Fruit fly (Drosophila melanogaster) whole organism, embryonic: ENCODE measurements around the gene anchor.

ENCODE experiments used
- ATbp ChIP-seq: fragments of 200-800 bp; sonication (Bioruptor generic); optimal IDR thresholded peaks from 2 replicates; lab custom pipeline; 2017; ENCODE audit warnings: missing biosample characterization, mild to moderate bottlenecking, missing genetic modification characterization, missing genetic modification reagents
- Antp ChIP-seq: fragments of 200-800 bp; sonication (Bioruptor generic); optimal IDR thresholded peaks from 3 replicates; lab custom pipeline; 2016; ENCODE audit warnings: missing biosample characterization, missing genetic modification characterization
- BtbVII ChIP-seq: fragments of 200-800 bp; sonication (Bioruptor generic); optimal IDR thresholded peaks from 3 replicates; lab custom pipeline; 2017; ENCODE audit warnings: missing biosample characterization, mild to moderate bottlenecking, missing genetic modification characterization
- CG10147 ChIP-seq: fragments of 200-800 bp; sonication (Bioruptor generic); optimal IDR thresholded peaks from 2 replicates; lab custom pipeline; 2019; ENCODE audit warnings: missing biosample characterization, mild to moderate bottlenecking, missing genetic modification characterization, moderate library complexity
- CG10654 ChIP-seq: fragments of 200-800 bp; sonication (Bioruptor generic); optimal IDR thresholded peaks from 2 replicates; lab custom pipeline; 2016; ENCODE audit warnings: missing biosample characterization, missing genetic modification characterization
- CG11093 ChIP-seq: fragments of 200-800 bp; sonication (Bioruptor generic); IDR thresholded peaks from 3 replicates; pipeline ENCODE4 v1.3.6; 2022; ENCODE audit warnings: missing biosample characterization, missing genetic modification characterization
- CG11560 ChIP-seq: fragments of 200-800 bp; sonication (Bioruptor generic); IDR thresholded peaks from 3 replicates; pipeline ENCODE4 v1.3.6; 2022; ENCODE audit warnings: missing biosample characterization, missing genetic modification characterization
- CG14441 ChIP-seq: fragments of 200-800 bp; sonication (Bioruptor generic); IDR thresholded peaks from 2 replicates; pipeline ENCODE4 v1.3.6; 2022; ENCODE audit warnings: missing biosample characterization, missing genetic modification characterization
- CG15514 ChIP-seq: fragments of 200-800 bp; sonication (Bioruptor generic); optimal IDR thresholded peaks from 3 replicates; lab custom pipeline; 2017; ENCODE audit warnings: missing biosample characterization, missing genetic modification characterization, mild to moderate bottlenecking, moderate library complexity, missing genetic modification reagents
- CG17385 ChIP-seq: fragments of 200-800 bp; sonication (Bioruptor generic); optimal IDR thresholded peaks from 3 replicates; lab custom pipeline; 2018; ENCODE audit warnings: missing biosample characterization, mild to moderate bottlenecking, missing genetic modification characterization
- CG1832 ChIP-seq: fragments of 200-800 bp; sonication (Bioruptor generic); optimal IDR thresholded peaks from 2 replicates; lab custom pipeline; 2017; ENCODE audit warnings: missing biosample characterization, mild to moderate bottlenecking, missing genetic modification characterization, inconsistent platforms
- CG2116 ChIP-seq: fragments of 200-800 bp; sonication (Bioruptor generic); optimal IDR thresholded peaks from 3 replicates; lab custom pipeline; 2018; ENCODE audit warnings: missing biosample characterization, mild to moderate bottlenecking, missing genetic modification characterization
- CG2120 ChIP-seq: fragments of 200-800 bp; sonication (Bioruptor generic); optimal IDR thresholded peaks from 3 replicates; lab custom pipeline; 2016; ENCODE audit warnings: missing biosample characterization, missing genetic modification characterization
- CG3163 ChIP-seq: fragments of 200-800 bp; sonication (Bioruptor generic); optimal IDR thresholded peaks from 3 replicates; lab custom pipeline; 2016; ENCODE audit warnings: missing biosample characterization, missing genetic modification characterization
- CG34422 ChIP-seq: fragments of 200-800 bp; sonication (Bioruptor generic); IDR thresholded peaks from 3 replicates; pipeline ENCODE4 v1.3.6; 2022; ENCODE audit warnings: missing biosample characterization, missing genetic modification characterization
- CG4360 ChIP-seq: fragments of 200-800 bp; sonication (Bioruptor generic); IDR thresholded peaks from 2 replicates; pipeline ENCODE4 v1.3.6; 2022; ENCODE audit warnings: missing biosample characterization, missing genetic modification characterization
- CG4730 ChIP-seq: fragments of 200-800 bp; sonication (Bioruptor generic); IDR thresholded peaks from 2 replicates; pipeline ENCODE4 v1.3.6; 2022; ENCODE audit warnings: missing biosample characterization, missing genetic modification characterization
- CG4820 ChIP-seq: fragments of 200-800 bp; sonication (Bioruptor generic); optimal IDR thresholded peaks from 3 replicates; lab custom pipeline; 2016; ENCODE audit warnings: missing biosample characterization, missing genetic modification characterization
- CG5180 ChIP-seq: fragments of 200-800 bp; sonication (Bioruptor generic); optimal IDR thresholded peaks from 3 replicates; lab custom pipeline; 2017; ENCODE audit warnings: missing biosample characterization, missing genetic modification characterization, mild to moderate bottlenecking, moderate library complexity, missing genetic modification reagents
- CG5245 ChIP-seq: fragments of 200-800 bp; sonication (Bioruptor generic); optimal IDR thresholded peaks from 3 replicates; lab custom pipeline; 2016; ENCODE audit warnings: missing biosample characterization, missing genetic modification characterization
- CG7271 ChIP-seq: fragments of 200-800 bp; sonication (Bioruptor generic); optimal IDR thresholded peaks from 2 replicates; lab custom pipeline; 2018; ENCODE audit warnings: missing biosample characterization, mild to moderate bottlenecking, missing genetic modification characterization, moderate library complexity
- CG8478 ChIP-seq: fragments of >200 bp; optimal IDR thresholded peaks from 2 replicates; lab custom pipeline; 2018
- CG8944 ChIP-seq: fragments of 200-800 bp; sonication (Bioruptor generic); optimal IDR thresholded peaks from 3 replicates; lab custom pipeline; 2016; ENCODE audit warnings: missing biosample characterization, missing genetic modification characterization
- Ets65A ChIP-seq: fragments of 200-800 bp; sonication (Bioruptor generic); peaks from one replicate; lab custom pipeline; 2016; ENCODE audit warnings: missing biosample characterization, missing genetic modification characterization
- H2.0 ChIP-seq: fragments of 200-800 bp; sonication (Bioruptor generic); IDR thresholded peaks from 2 replicates; pipeline ENCODE4 v1.3.6; 2022; ENCODE audit warnings: missing biosample characterization, missing genetic modification characterization
- Jarid2 ChIP-seq: fragments of 200-800 bp; sonication (Bioruptor generic); optimal IDR thresholded peaks from 3 replicates; lab custom pipeline; 2017; ENCODE audit warnings: mild to moderate bottlenecking, missing biosample characterization, missing genetic modification reagents, missing genetic modification characterization
- Lhr ChIP-seq: fragments of 200-800 bp; sonication (Bioruptor generic); optimal IDR thresholded peaks from 3 replicates; lab custom pipeline; 2017; ENCODE audit warnings: mild to moderate bottlenecking, missing biosample characterization, missing genetic modification reagents, missing genetic modification characterization
- Lim3 ChIP-seq: fragments of 200-800 bp; sonication (Bioruptor generic); IDR thresholded peaks from 2 replicates; pipeline ENCODE4 v1.3.6; 2022; ENCODE audit warnings: missing biosample characterization, missing genetic modification characterization
- MESR4 ChIP-seq: fragments of 200-800 bp; sonication (Bioruptor generic); optimal IDR thresholded peaks from 2 replicates; lab custom pipeline; 2018; ENCODE audit warnings: missing biosample characterization, mild to moderate bottlenecking, missing genetic modification characterization, moderate library complexity
- Mrtf ChIP-seq: fragments of 200-800 bp; sonication (Bioruptor generic); IDR thresholded peaks from 3 replicates; pipeline ENCODE4 v1.3.6; 2022; ENCODE audit warnings: missing biosample characterization, missing genetic modification characterization
- Sox102F ChIP-seq: fragments of 200-800 bp; sonication (Bioruptor generic); optimal IDR thresholded peaks from 2 replicates; lab custom pipeline; 2018; ENCODE audit warnings: missing biosample characterization, mild to moderate bottlenecking, missing genetic modification characterization, moderate library complexity
- Spps ChIP-seq: fragments of 200-800 bp; sonication (Bioruptor generic); optimal IDR thresholded peaks from 2 replicates; lab custom pipeline; 2018; ENCODE audit warnings: missing biosample characterization, mild to moderate bottlenecking, missing genetic modification characterization
- Sry-δ ChIP-seq: fragments of 200-800 bp; sonication (Bioruptor generic); optimal IDR thresholded peaks from 2 replicates; lab custom pipeline; 2016; ENCODE audit warnings: missing biosample characterization, missing genetic modification characterization
- ase ChIP-seq: fragments of 200-800 bp; sonication (Bioruptor generic); IDR thresholded peaks from 3 replicates; pipeline ENCODE4 v1.3.6; 2022; ENCODE audit warnings: missing biosample characterization, missing genetic modification characterization
- cas ChIP-seq: fragments of 200-800 bp; sonication (Bioruptor generic); IDR thresholded peaks from 2 replicates; pipeline ENCODE4 v1.3.6; 2022; ENCODE audit warnings: missing biosample characterization, missing genetic modification characterization
- cato ChIP-seq: fragments of 200-800 bp; sonication (Bioruptor generic); optimal IDR thresholded peaks from 2 replicates; lab custom pipeline; 2016; ENCODE audit warnings: missing biosample characterization, missing genetic modification characterization, borderline replicate concordance
- dpn ChIP-seq, 2 experiments: fragments of 200-800 bp; sonication (Bioruptor generic); optimal IDR thresholded peaks; 3 replicates each; lab custom pipeline; 2016; ENCODE audit warnings: missing biosample characterization in 2 of 2, missing genetic modification characterization in 2 of 2
- eyg ChIP-seq: fragments of 200-800 bp; sonication (Bioruptor generic); optimal IDR thresholded peaks from 3 replicates; lab custom pipeline; 2016; ENCODE audit warnings: missing biosample characterization, missing genetic modification characterization
- fd96Cb ChIP-seq: fragments of 200-800 bp; sonication (Bioruptor generic); optimal IDR thresholded peaks from 2 replicates; lab custom pipeline; 2018; ENCODE audit warnings: missing biosample characterization, mild to moderate bottlenecking, missing genetic modification characterization, moderate library complexity
- lmd ChIP-seq: fragments of 200-800 bp; sonication (Bioruptor generic); IDR thresholded peaks from 2 replicates; pipeline ENCODE4 v1.3.6; 2022; ENCODE audit warnings: missing biosample characterization, missing genetic modification characterization
- otp ChIP-seq: fragments of 200-800 bp; sonication (Bioruptor generic); IDR thresholded peaks from 3 replicates; pipeline ENCODE4, ENCODE4 v1.3.6; 2022; ENCODE audit warnings: missing biosample characterization, missing genetic modification characterization
- pho ChIP-seq: fragments of 200-800 bp; sonication (Bioruptor generic); optimal IDR thresholded peaks from 2 replicates; lab custom pipeline; 2016; ENCODE audit warnings: missing biosample characterization, missing genetic modification characterization
- pros ChIP-seq: fragments of 200-800 bp; sonication (Bioruptor generic); optimal IDR thresholded peaks from 3 replicates; lab custom pipeline; 2019; ENCODE audit warnings: missing biosample characterization, mild to moderate bottlenecking, missing genetic modification characterization, moderate library complexity
- pzg ChIP-seq: fragments of 200-800 bp; sonication (Bioruptor generic); optimal IDR thresholded peaks from 3 replicates; lab custom pipeline; 2018; ENCODE audit warnings: missing biosample characterization, mild to moderate bottlenecking, missing genetic modification characterization, moderate library complexity
- run ChIP-seq: fragments of 200-800 bp; sonication (Bioruptor generic); optimal IDR thresholded peaks from 3 replicates; lab custom pipeline; 2018; ENCODE audit warnings: missing biosample characterization, mild to moderate bottlenecking, missing genetic modification characterization
- sob ChIP-seq: fragments of 200-800 bp; sonication (Bioruptor generic); IDR thresholded peaks from 2 replicates; pipeline ENCODE4 v1.3.6; 2022; ENCODE audit warnings: missing biosample characterization, missing genetic modification characterization
- tup ChIP-seq: fragments of 200-800 bp; sonication (Bioruptor generic); optimal IDR thresholded peaks from 2 replicates; lab custom pipeline; 2016; ENCODE audit warnings: missing biosample characterization, mild to moderate bottlenecking, missing genetic modification characterization, moderate library complexity
- unpg ChIP-seq: fragments of 200-800 bp; sonication (Bioruptor generic); optimal IDR thresholded peaks from 3 replicates; lab custom pipeline; 2018; ENCODE audit warnings: missing biosample characterization, mild to moderate bottlenecking, missing genetic modification characterization, moderate library complexity
- wor ChIP-seq: fragments of 200-800 bp; sonication (Bioruptor generic); IDR thresholded peaks from 2 replicates; pipeline ENCODE4 v1.3.6; 2022; ENCODE audit warnings: missing biosample characterization, missing genetic modification characterization
- zfh2 ChIP-seq: fragments of 200-800 bp; sonication (Bioruptor generic); optimal IDR thresholded peaks from 2 replicates; lab custom pipeline; 2016; ENCODE audit warnings: missing biosample characterization, missing genetic modification characterization

The anchor gene

dm6 chr3L:17668945-17669779 is 47.5 kb downstream of the anchor start, which contains the start of gene Crtc (continued):
- TF ChIP-seq pho (GFP tag; lab: Kevin White, UChicago) (no peak), cato (GFP tag; lab: Kevin White, UChicago) (no peak), CG7271 (tag; lab: Kevin White, UChicago) (no peak), pzg (GFP tag; lab: Kevin White, UChicago) (peak; percentile 85), CG11093 (no peak), CG14441 (peak; percentile 23; the same call in 1 of the 2 replicates), CG5245 (no peak), Antp (GFP tag; lab: Kevin White, UChicago) (no peak), lmd (GFP tag; lab: Robert Waterston, UW) (peak; percentile 28; the same call in 1 of the 2 replicates), dpn (GFP tag; optimal IDR thresholded peaks at IDR 0.05; lab: Kevin White, UChicago) (no peak), CG8944 (GFP tag; lab: Kevin White, UChicago) (no peak), run (tag; lab: Kevin White, UChicago) (no peak), wor (GFP tag; lab: Robert Waterston, UW) (no peak), otp (GFP tag; lab: Robert Waterston, UW) (no peak), BtbVII (GFP tag; lab: Kevin White, UChicago) (no peak), CG10654 (GFP tag; lab: Kevin White, UChicago) (no peak), Lim3 (no peak), ATbp (GFP tag; lab: Kevin White, UChicago) (no peak), CG34422 (peak; percentile 53; the same call in 1 of the 3 replicates), zfh2 (GFP tag; lab: Kevin White, UChicago) (peak; percentile 24), CG17385 (GFP tag; lab: Kevin White, UChicago) (peak; percentile 99), MESR4 (GFP tag; lab: Kevin White, UChicago) (peak; percentile 90), Jarid2 (GFP tag; lab: Kevin White, UChicago) (peak; percentile 46), fd96Cb (no peak), CG4360 (GFP tag; lab: Robert Waterston, UW) (no peak), CG2116 (GFP tag; lab: Kevin White, UChicago) (peak; percentile 78), pros (GFP tag; lab: Kevin White, UChicago) (no peak), CG11560 (tag; lab: Robert Waterston, UW) (no peak), unpg (no peak), CG5180 (GFP tag; lab: Kevin White, UChicago) (no peak), Ets65A (no peak), tup (GFP tag; lab: Kevin White, UChicago) (no peak), Sry-δ (GFP tag; lab: Kevin White, UChicago) (peak; percentile 79), cas (GFP tag; lab: Robert Waterston, UW) (no peak), CG10147 (GFP tag; lab: Kevin White, UChicago) (peak; percentile 7), eyg (GFP tag; lab: Kevin White, UChicago) (no peak), Mrtf (GFP tag; lab: Robert Waterston, UW) (no peak), Sox102F (GFP tag; lab: Kevin White, UChicago) (no peak), Lhr (GFP tag; lab: Kevin White, UChicago) (peak; percentile 59), sob (GFP tag; lab: Robert Waterston, UW) (no peak), CG3163 (GFP tag; lab: Kevin White, UChicago) (no peak), H2.0 (no peak), ase (0 out of 3 replicates have a peak, but pooled peaks have one; percentile 10), CG1832 (GFP tag; lab: Kevin White, UChicago) (no peak), CG4820 (GFP tag; lab: Kevin White, UChicago) (peak; percentile 38), CG2120 (peak; percentile 13), CG4730 (GFP tag; lab: Robert Waterston, UW) (no peak), Spps (tag; lab: Kevin White, UChicago) (no peak), CG8478 (lab: Kevin White, UChicago) (no peak), CG15514 (peak; percentile 93)
